Fruit fly (Drosophila melanogaster): ENCODE measurements around the gene CG4968.

DNA sequence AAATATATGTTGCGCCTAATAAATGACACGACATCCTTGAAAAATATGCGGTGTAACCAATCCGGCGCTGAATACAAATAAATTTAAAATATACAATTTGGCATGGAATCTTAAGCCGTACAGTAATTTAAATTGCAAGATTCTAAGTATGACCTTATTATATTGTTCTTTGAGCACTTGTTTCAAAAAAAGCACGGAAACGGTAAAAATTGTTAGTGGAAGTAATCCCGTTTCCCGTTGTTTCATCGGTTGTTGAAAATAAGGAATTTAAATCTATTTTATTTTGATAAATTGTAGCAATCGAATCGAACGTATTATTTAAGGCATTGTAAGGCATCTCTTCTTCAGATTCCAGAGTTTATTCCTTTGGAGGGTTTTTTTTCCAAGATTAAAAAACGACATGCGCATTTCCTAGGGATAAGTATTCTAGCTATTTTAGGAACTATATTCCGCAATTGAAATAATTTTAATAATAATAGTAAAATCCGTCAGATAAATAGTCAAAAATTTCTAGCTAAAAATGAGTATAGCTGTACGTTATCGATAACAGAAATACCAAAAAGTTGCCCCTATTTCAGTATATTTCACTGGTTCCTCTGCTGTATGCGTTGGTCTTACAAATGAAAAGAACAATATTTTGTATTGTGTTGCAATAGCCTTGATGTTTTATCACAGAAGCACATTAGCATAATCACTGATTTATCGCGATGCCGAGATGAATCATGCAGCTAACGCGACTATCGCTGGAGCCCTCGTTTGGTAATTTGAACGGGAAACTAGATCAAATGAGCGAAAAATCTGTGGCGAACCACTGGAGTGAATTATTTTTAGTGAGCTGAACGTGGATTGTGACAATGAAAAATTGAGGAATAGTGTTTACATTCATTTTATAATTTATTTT lies 26.6 kb downstream of the CG4968 start, which contains the start of gene GATAd:
- TF ChIP-seq CG14655 (GFP tag; optimal IDR thresholded peaks at IDR 0.05) (no peak), EcR (GFP tag; optimal IDR thresholded peaks at IDR 0.05) (no peak), Ets98B (GFP tag; IDR thresholded peaks at IDR 0.05) (no peak), CG17806 (tag; optimal IDR thresholded peaks at IDR 0.05) (no peak), CG32121 (GFP tag; IDR thresholded peaks at IDR 0.05) (no peak), fd96Ca (GFP tag; IDR thresholded peaks at IDR 0.05) (no peak), CG34367 (tag; optimal IDR thresholded peaks at IDR 0.05) (no peak), CG13204 (GFP tag; optimal IDR thresholded peaks at IDR 0.05) (no peak)
